Worm (Caenorhabditis elegans) whole organism, L1 larva: Measurements from ENCODE around the gene tin-10.

Experiments used
- C04F5.9 ChIP-seq: sonication (generic microtip); optimal IDR thresholded peaks from 2 replicates; lab custom pipeline; 2016; ENCODE audit warnings: missing genetic modification characterization, missing compliant biosample characterization
- C16A3.4 ChIP-seq: fragments of 150-350 bp; optimal IDR thresholded peaks from 2 replicates; lab custom pipeline; 2014; ENCODE audit warnings: missing biosample characterization, missing genetic modification characterization
- F16B12.6 ChIP-seq: fragments of 150-350 bp; optimal IDR thresholded peaks from 2 replicates; lab custom pipeline; 2014; ENCODE audit warnings: missing biosample characterization, missing genetic modification characterization
- ama-1 ChIP-seq: fragments of 150-350 bp; optimal IDR thresholded peaks from 2 replicates; lab custom pipeline; 2014
- blmp-1 ChIP-seq: fragments of 150-350 bp; optimal IDR thresholded peaks from 2 replicates; lab custom pipeline; 2014; ENCODE audit warnings: missing biosample characterization, missing genetic modification characterization
- ceh-8 ChIP-seq: fragments of 200-800 bp; sonication (Bioruptor generic); optimal IDR thresholded peaks from 2 replicates; lab custom pipeline; 2018; ENCODE audit warnings: mild to moderate bottlenecking, missing genetic modification characterization, moderate library complexity, missing compliant biosample characterization
- ceh-88 ChIP-seq: fragments of 200-800 bp; sonication (Bioruptor generic); IDR thresholded peaks from 2 replicates; pipeline ENCODE4 v1.3.6; 2022; ENCODE audit warnings: missing genetic modification characterization, missing compliant biosample characterization
- dpl-1 ChIP-seq, 3 experiments: fragments of 150-350 bp in 2 of 3; sonication (generic microtip) in 1 of 3; optimal IDR thresholded peaks; 2 replicates each; lab custom pipeline; 2014 to 2017; ENCODE audit warnings: missing biosample characterization in 3 of 3, missing genetic modification characterization in 3 of 3, missing genetic modification reagents in 3 of 3
- dsc-1 ChIP-seq: sonication (generic microtip); optimal IDR thresholded peaks from 2 replicates; lab custom pipeline; 2016; ENCODE audit warnings: mild to moderate bottlenecking, missing genetic modification characterization, missing compliant biosample characterization
- efl-1 ChIP-seq, 4 experiments: fragments of 150-350 bp; optimal IDR thresholded peaks in 3 of 4; peaks in 1 of 4; 1 replicate in 1 of 4; 2 replicates in 3 of 4; lab custom pipeline; 2014; ENCODE audit warnings: missing biosample characterization in 2 of 4, missing genetic modification characterization in 2 of 4, missing genetic modification reagents in 2 of 4
- egl-27 ChIP-seq, 2 experiments: fragments of 150-350 bp in 1 of 2; sonication (generic microtip); optimal IDR thresholded peaks; 3 replicates each; lab custom pipeline; 2017 to 2018; ENCODE audit warnings: missing biosample characterization in 2 of 2, missing genetic modification characterization in 2 of 2, missing genetic modification reagents in 2 of 2
- fkh-10 ChIP-seq: sonication (generic microtip); optimal IDR thresholded peaks from 2 replicates; lab custom pipeline; 2017; ENCODE audit warnings: missing biosample characterization, missing genetic modification reagents, missing genetic modification characterization
- hlh-17 ChIP-seq: fragments of 200-800 bp; sonication (Bioruptor generic); optimal IDR thresholded peaks from 2 replicates; lab custom pipeline; 2018; ENCODE audit warnings: missing genetic modification characterization, mild to moderate bottlenecking, missing compliant biosample characterization, moderate library complexity, borderline replicate concordance
- hpl-2 ChIP-seq: fragments of 150-350 bp; optimal IDR thresholded peaks from 2 replicates; lab custom pipeline; 2014; ENCODE audit warnings: missing biosample characterization, missing genetic modification reagents, missing genetic modification characterization
- irx-1 ChIP-seq: sonication (generic microtip); optimal IDR thresholded peaks from 2 replicates; lab custom pipeline; 2016; ENCODE audit warnings: missing genetic modification characterization, missing compliant biosample characterization
- lin-15B ChIP-seq: fragments of 150-350 bp; sonication (generic microtip); optimal IDR thresholded peaks from 3 replicates; lab custom pipeline; 2014; ENCODE audit warnings: missing biosample characterization, missing genetic modification characterization
- lin-35 ChIP-seq, 2 experiments: fragments of 150-350 bp; optimal IDR thresholded peaks; 2 replicates each; lab custom pipeline; 2014; ENCODE audit warnings: missing biosample characterization in 2 of 2, missing genetic modification characterization in 2 of 2, missing genetic modification reagents in 2 of 2
- lir-3 ChIP-seq: sonication (generic microtip); optimal IDR thresholded peaks from 2 replicates; lab custom pipeline; 2016; ENCODE audit warnings: mild to moderate bottlenecking, missing genetic modification characterization, moderate library complexity, missing compliant biosample characterization; ENCODE audit not compliant: poor library complexity
- lsy-2 ChIP-seq, 2 experiments: fragments of 150-350 bp; optimal IDR thresholded peaks; 2 replicates each; lab custom pipeline; 2014; ENCODE audit warnings: missing biosample characterization in 2 of 2, missing genetic modification characterization in 2 of 2
- mab-9 ChIP-seq: fragments of 200-800 bp; sonication (Bioruptor generic); IDR thresholded peaks from 2 replicates; pipeline ENCODE4 v1.3.6; 2022; ENCODE audit warnings: missing genetic modification reagents, missing genetic modification characterization, missing compliant biosample characterization
- mef-2 ChIP-seq: fragments of 150-350 bp; optimal IDR thresholded peaks from 2 replicates; lab custom pipeline; 2014; ENCODE audit warnings: missing biosample characterization, missing genetic modification characterization
- mep-1 ChIP-seq: fragments of 150-350 bp; optimal IDR thresholded peaks from 2 replicates; lab custom pipeline; 2014; ENCODE audit warnings: missing biosample characterization, missing genetic modification characterization
- nhr-28 ChIP-seq: fragments of 150-350 bp; optimal IDR thresholded peaks from 2 replicates; lab custom pipeline; 2014; ENCODE audit warnings: missing biosample characterization, missing genetic modification characterization
- nhr-76 ChIP-seq: sonication (generic microtip); optimal IDR thresholded peaks from 2 replicates; lab custom pipeline; 2017; ENCODE audit warnings: missing biosample characterization, missing genetic modification characterization
- nhr-90 ChIP-seq: sonication (generic microtip); optimal IDR thresholded peaks from 2 replicates; lab custom pipeline; 2016; ENCODE audit warnings: mild to moderate bottlenecking, missing genetic modification characterization, missing compliant biosample characterization; ENCODE audit not compliant: poor library complexity
- pqm-1 ChIP-seq: sonication (generic microtip); optimal IDR thresholded peaks from 3 replicates; lab custom pipeline; 2017; ENCODE audit warnings: missing biosample characterization, missing genetic modification characterization
- rnt-1 ChIP-seq: sonication (generic microtip); optimal IDR thresholded peaks from 2 replicates; lab custom pipeline; 2016; ENCODE audit warnings: mild to moderate bottlenecking, missing genetic modification characterization, moderate library complexity, missing compliant biosample characterization
- snpc-4 ChIP-seq: fragments of 150-350 bp; optimal IDR thresholded peaks from 2 replicates; lab custom pipeline; 2014; ENCODE audit warnings: missing biosample characterization, missing genetic modification characterization
- sox-4 ChIP-seq: sonication (generic microtip); optimal IDR thresholded peaks from 2 replicates; lab custom pipeline; 2016; ENCODE audit warnings: missing genetic modification characterization, missing compliant biosample characterization
- sup-37 ChIP-seq: fragments of 200-800 bp; sonication (Bioruptor generic); optimal IDR thresholded peaks from 2 replicates; lab custom pipeline; 2018; ENCODE audit warnings: mild to moderate bottlenecking, missing genetic modification characterization, missing compliant biosample characterization
- tbx-2 ChIP-seq: sonication (generic microtip); optimal IDR thresholded peaks from 2 replicates; lab custom pipeline; 2016; ENCODE audit warnings: missing genetic modification characterization, missing compliant biosample characterization
- zip-4 ChIP-seq: fragments of 200-800 bp; sonication (Bioruptor generic); optimal IDR thresholded peaks from 2 replicates; lab custom pipeline; 2018; ENCODE audit warnings: mild to moderate bottlenecking, missing genetic modification characterization, moderate library complexity, missing compliant biosample characterization

The tin-10 gene

DNA sequence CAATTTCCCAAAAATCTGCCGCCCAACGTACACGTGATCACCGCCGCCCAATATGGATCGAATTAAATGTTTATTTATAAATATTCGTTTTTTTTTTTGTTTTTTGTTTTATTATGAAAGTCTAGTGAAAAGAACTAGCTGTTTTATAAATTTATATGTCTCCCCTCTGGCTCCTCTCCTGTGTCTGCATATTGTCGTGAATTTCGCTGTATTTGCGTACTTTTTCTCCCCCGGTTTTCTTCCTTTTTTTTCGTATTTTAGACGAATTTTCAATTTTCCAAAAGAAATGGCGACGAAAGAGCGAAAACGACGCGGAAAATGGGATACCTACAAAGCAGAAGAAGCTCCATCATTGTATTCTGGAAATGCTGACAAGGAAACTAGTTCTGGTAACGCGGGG is 23.7 kb upstream of the tin-10 start, which contains the start of gene xpb-1:
Gene xpb-1, plus strand, starts transcription at position 262 of the 400 bp plus-strand sequence.
- TF ChIP-seq sox-4 (tag; lab: Kevin White, UChicago) (no peak), blmp-1 (tag; lab: Kevin White, UChicago) (peak; percentile 32), lin-15B (tag; lab: Kevin White, UChicago) (no peak), tbx-2 (tag; lab: Kevin White, UChicago) (peak; percentile 1), F16B12.6 (tag; lab: Kevin White, UChicago) (peak; percentile 83), pqm-1 (tag; lab: Kevin White, UChicago) (no peak), lin-35 (GFP tag; optimal IDR thresholded peaks at IDR 0.05; lab: Kevin White, UChicago) (peak; percentile 36 to 58), mep-1 (tag; lab: Kevin White, UChicago) (peak; percentile 39), C04F5.9 (tag; lab: Kevin White, UChicago) (peak; percentile 5), C16A3.4 (tag; lab: Kevin White, UChicago) (peak; percentile 8), irx-1 (peak; percentile 6), dpl-1 (GFP tag; optimal IDR thresholded peaks at IDR 0.05; lab: Kevin White, UChicago) (peak; percentile 21 to 60 (median 45)), dsc-1 (tag; lab: Kevin White, UChicago) (peak; percentile 8), lir-3 (tag; lab: Kevin White, UChicago) (no peak), efl-1 (optimal IDR thresholded peaks at IDR 0.05; lab: Kevin White, UChicago) (peak; percentile 32 to 59), efl-1 (GFP tag; optimal IDR thresholded peaks at IDR 0.05 in 1 of 2; lab: Kevin White, UChicago) (peak; percentile 65 to 94), lsy-2 (tag; optimal IDR thresholded peaks at IDR 0.05; lab: Kevin White, UChicago) (peak; percentile 33 to 56)

DNA sequence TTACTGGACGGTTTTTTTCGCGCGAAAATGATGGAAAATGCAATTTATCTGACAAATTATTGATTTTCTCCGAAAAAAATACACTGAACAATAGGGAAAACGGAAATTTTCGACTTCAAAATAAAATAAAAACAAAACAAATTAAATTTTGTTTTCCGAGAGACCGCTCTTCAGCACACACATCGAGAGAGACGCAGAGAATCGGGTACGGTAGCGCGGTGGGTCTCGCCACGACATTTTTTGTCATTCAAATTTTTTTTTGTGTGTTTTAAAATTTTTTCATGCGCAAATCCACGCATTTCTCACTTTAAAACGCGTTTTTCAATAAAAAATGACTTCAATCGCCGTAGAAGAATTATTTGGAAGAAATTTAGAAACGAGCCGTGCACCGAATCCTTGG is 21.4 kb upstream of the tin-10 start:
- TF ChIP-seq sup-37 (GFP tag; lab: Kevin White, UChicago), result no peak
- TF ChIP-seq ceh-88 (GFP tag; lab: Robert Waterston, UW), result no peak
- TF ChIP-seq rnt-1 (tag; lab: Kevin White, UChicago), result no peak
- no peak for TF ChIP-seq nhr-90 (tag; lab: Kevin White, UChicago)
- TF ChIP-seq C16A3.4 (tag; lab: Kevin White, UChicago), result no peak
- TF ChIP-seq nhr-76 (tag; lab: Kevin White, UChicago), result no peak
- TF ChIP-seq snpc-4, result no peak
- no peak for TF ChIP-seq mef-2 (tag; lab: Kevin White, UChicago)
- no peak for TF ChIP-seq lsy-2 (tag; optimal IDR thresholded peaks at IDR 0.05; lab: Kevin White, UChicago)
- TF ChIP-seq ama-1 (lab: Kevin White, UChicago), result no peak
- TF ChIP-seq fkh-10 (GFP tag; lab: Kevin White, UChicago), result no peak
- TF ChIP-seq dsc-1 (tag; lab: Kevin White, UChicago), result no peak
- TF ChIP-seq lin-35 (GFP tag; optimal IDR thresholded peaks at IDR 0.05; lab: Kevin White, UChicago), result no peak
- TF ChIP-seq nhr-28, result no peak
- no peak for TF ChIP-seq hlh-17 (GFP tag; lab: Kevin White, UChicago)
- TF ChIP-seq sox-4 (tag; lab: Kevin White, UChicago), result no peak
- TF ChIP-seq egl-27 (tag; optimal IDR thresholded peaks at IDR 0.05; lab: Kevin White, UChicago), result no peak
- TF ChIP-seq hpl-2 (GFP tag; lab: Kevin White, UChicago), result no peak
- no peak for TF ChIP-seq zip-4 (GFP tag; lab: Kevin White, UChicago)
- TF ChIP-seq, all 84 proteins: peak for 0

DNA sequence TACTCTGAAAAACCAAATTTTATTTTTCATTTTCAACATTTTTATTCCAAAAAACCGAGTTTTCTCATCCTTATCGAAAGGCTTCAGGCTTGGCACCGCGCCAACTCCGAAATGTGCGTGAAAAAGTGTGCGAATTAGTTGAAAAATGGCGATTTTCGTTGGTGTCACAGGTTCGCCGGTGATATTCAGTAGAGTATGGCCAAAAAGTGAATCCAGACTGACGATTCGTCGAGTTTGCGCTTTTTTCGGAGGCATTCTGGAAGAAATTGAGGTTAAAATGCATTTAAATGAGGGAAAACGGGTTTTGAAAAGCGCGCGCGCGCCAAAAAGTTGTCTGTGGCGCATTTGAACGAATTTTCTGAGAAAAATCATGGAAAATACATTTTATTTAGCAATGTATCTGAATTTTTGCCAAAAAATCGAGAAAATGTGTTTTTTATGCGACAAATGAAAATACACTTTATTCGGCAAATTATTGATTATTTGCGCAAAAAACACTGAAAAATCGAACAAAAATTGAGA is 20.9 kb upstream of the tin-10 start, which contains the start of the genes Y66D12A.16 and such-1:
Gene Y66D12A.16, plus strand, starts transcription at position 51 of the 522 bp plus-strand sequence.
Gene such-1, minus strand, starts transcription at position 256 of the 522 bp plus-strand sequence.
- no peak for TF ChIP-seq mab-9 (GFP tag; lab: Robert Waterston, UW)
- TF ChIP-seq dpl-1 (GFP tag; optimal IDR thresholded peaks at IDR 0.05; lab: Kevin White, UChicago), result peak; percentile 21 to 47 (median 43)

DNA sequence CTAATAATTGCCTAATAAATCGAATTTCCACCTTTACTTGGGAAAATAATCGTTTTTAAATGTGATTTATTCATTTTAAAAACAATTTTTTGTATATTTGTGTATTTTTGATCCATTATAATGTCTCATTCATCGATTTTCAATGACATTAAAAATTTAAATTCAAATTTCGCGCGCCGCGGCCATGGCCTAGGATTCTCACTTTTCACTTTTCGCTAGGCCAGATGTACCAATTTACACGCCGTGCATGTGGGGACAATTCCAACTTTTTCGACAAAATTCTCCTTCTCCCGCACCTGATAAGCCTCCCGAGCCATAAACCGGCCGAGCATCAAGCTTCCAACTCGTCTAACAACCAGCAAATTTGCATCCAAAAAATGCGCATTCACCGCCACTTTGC is 12.5 kb upstream of the tin-10 start:
- TF ChIP-seq efl-1 (optimal IDR thresholded peaks at IDR 0.05; lab: Kevin White, UChicago), result peak in 1 of 2 experiments; percentile 66
- peak; percentile 24 to 73 for TF ChIP-seq efl-1 (GFP tag; optimal IDR thresholded peaks at IDR 0.05 in 1 of 2; lab: Kevin White, UChicago)
- TF ChIP-seq dpl-1 (GFP tag; optimal IDR thresholded peaks at IDR 0.05; lab: Kevin White, UChicago), result peak in 1 of 3 experiments; percentile 12

DNA sequence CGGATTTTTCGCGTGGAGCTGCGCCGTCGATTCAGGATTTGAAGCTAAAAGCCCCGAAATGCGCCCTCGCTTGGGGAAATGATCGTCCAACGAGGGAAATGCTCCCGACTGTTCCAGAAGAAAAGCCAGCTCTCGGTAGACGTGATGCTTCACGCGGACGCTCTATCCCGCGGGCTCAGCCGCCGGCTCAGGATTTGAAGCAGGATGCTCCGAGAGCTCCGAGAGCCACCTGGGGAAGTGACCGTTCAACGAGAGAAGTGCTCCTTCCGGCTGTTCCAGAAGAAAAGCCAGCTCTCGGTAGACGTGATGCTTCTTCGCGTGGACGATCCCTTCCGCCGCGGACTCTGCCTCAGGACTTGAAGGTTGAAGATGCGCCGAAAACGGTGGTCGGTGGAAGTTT is 8.2 kb upstream of the tin-10 start:
- TF ChIP-seq hlh-17 (GFP tag; lab: Kevin White, UChicago) (no peak), efl-1 (optimal IDR thresholded peaks at IDR 0.05; lab: Kevin White, UChicago) (no peak), efl-1 (GFP tag; optimal IDR thresholded peaks at IDR 0.05 in 1 of 2; lab: Kevin White, UChicago) (peak in 1 of 2 experiments; percentile 57), ceh-8 (GFP tag; lab: Kevin White, UChicago) (peak; percentile 19)
